Fruit fly (Drosophila melanogaster): ENCODE results near the gene RpL32.
A peak's percentile ranks its signal among the peaks of the same experiment; 100 is the strongest.

- peak; percentile 37 for TF ChIP-seq svp (GFP tag)
- no peak for TF ChIP-seq CG8119 (GFP tag; IDR thresholded peaks at IDR 0.05)
- TF ChIP-seq CG6163 (GFP tag; IDR thresholded peaks at IDR 0.05) = no peak
- TF ChIP-seq achi (GFP tag; optimal IDR thresholded peaks at IDR 0.05) = no peak
- peak; percentile 58 for TF ChIP-seq Eip78C (GFP tag)
- TF ChIP-seq Sox14 (GFP tag; optimal IDR thresholded peaks at IDR 0.05) = peak; percentile 0
- no peak for TF ChIP-seq fkh (GFP tag; optimal IDR thresholded peaks at IDR 0.05)
- TF ChIP-seq acj6 (GFP tag; optimal IDR thresholded peaks at IDR 0.05) = no peak
- no peak for TF ChIP-seq net (GFP tag; optimal IDR thresholded peaks at IDR 0.05)
- TF ChIP-seq CG6808 (GFP tag; optimal IDR thresholded peaks at IDR 0.05) = no peak
- TF ChIP-seq topi (GFP tag; optimal IDR thresholded peaks at IDR 0.05) = peak; percentile 6
- no peak for TF ChIP-seq CG34406 (GFP tag; optimal IDR thresholded peaks at IDR 0.05)
Measured at dm6 chr3R:30084137-30084536, 38.2 kb upstream of the RpL32 start.
